Fruit fly (Drosophila melanogaster): ENCODE results near the gene CG32633.

Gene CG32633

dm6 chrX:13568127-13568526, 6.7 kb downstream of the CG32633 start:
- TF ChIP-seq h (GFP tag; optimal IDR thresholded peaks at IDR 0.05) (peak; percentile 32), psq (GFP tag; optimal IDR thresholded peaks at IDR 0.05) (peak; percentile 25), sage (GFP tag; optimal IDR thresholded peaks at IDR 0.05) (no peak), Vsx2 (GFP tag; optimal IDR thresholded peaks at IDR 0.05; ENCODE audit: partially characterized antibody) (no peak), rgr (GFP tag; optimal IDR thresholded peaks at IDR 0.05) (peak; percentile 16), Hnf4 (GFP tag; optimal IDR thresholded peaks at IDR 0.05) (peak; percentile 22), lola (GFP tag; optimal IDR thresholded peaks at IDR 0.05) (no peak), br (GFP tag; optimal IDR thresholded peaks at IDR 0.05) (peak; percentile 41), ey (GFP tag; optimal IDR thresholded peaks at IDR 0.05) (peak; percentile 38), Dif (GFP tag; optimal IDR thresholded peaks at IDR 0.05; ENCODE audit: partially characterized antibody) (no peak), foxo (GFP tag; optimal IDR thresholded peaks at IDR 0.05) (peak in 1 of 2 experiments; percentile 52), fru (GFP tag; optimal IDR thresholded peaks at IDR 0.05) (peak; percentile 57)

DNA sequence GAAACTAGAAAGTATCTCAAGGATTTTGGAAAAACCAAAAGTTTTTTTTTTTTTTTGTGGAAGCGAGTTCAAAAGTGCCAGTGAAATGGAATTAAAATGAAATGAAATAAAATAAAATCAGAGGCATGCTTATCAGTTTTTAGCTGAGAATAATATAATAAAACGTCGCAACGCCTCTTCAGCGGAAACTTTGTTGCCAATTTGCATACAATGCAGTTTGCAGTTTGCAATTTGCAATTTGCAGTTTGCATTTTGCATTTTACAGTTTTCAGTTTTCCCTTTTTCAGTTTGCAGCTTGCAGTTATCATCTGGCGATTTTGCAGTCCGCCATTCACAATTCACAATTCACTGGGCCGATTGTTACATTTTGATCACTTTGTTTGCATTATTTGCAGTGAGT, 7.4 kb downstream of the CG32633 start:
- TF ChIP-seq N (GFP tag; optimal IDR thresholded peaks at IDR 0.05), result no peak
- no peak for TF ChIP-seq dsf (GFP tag; optimal IDR thresholded peaks at IDR 0.05; ENCODE audit: borderline replicate concordance)
- no peak for TF ChIP-seq CrebA (GFP tag; optimal IDR thresholded peaks at IDR 0.05; ENCODE audit: borderline replicate concordance)
- TF ChIP-seq sv (GFP tag; optimal IDR thresholded peaks at IDR 0.05), result no peak
- no peak for TF ChIP-seq Rel (GFP tag; optimal IDR thresholded peaks at IDR 0.05)
- no peak for TF ChIP-seq Rel (tag; optimal IDR thresholded peaks at IDR 0.05)
- no peak for TF ChIP-seq psq (GFP tag; optimal IDR thresholded peaks at IDR 0.05)
- no peak for TF ChIP-seq h (GFP tag; optimal IDR thresholded peaks at IDR 0.05)
- TF ChIP-seq HLH106 (tag; optimal IDR thresholded peaks at IDR 0.05), result no peak
- TF ChIP-seq Jra (GFP tag; optimal IDR thresholded peaks at IDR 0.05), result no peak
- no peak for TF ChIP-seq lola (GFP tag; optimal IDR thresholded peaks at IDR 0.05)
- TF ChIP-seq Hr83 (GFP tag; optimal IDR thresholded peaks at IDR 0.05; ENCODE audit: poor library complexity, severe bottlenecking), result no peak
- no peak for TF ChIP-seq foxo (GFP tag; optimal IDR thresholded peaks at IDR 0.05)
- no peak for TF ChIP-seq tai (GFP tag; optimal IDR thresholded peaks at IDR 0.05)
- no peak for TF ChIP-seq ey (GFP tag; optimal IDR thresholded peaks at IDR 0.05)
- TF ChIP-seq CG32264 (GFP tag; optimal IDR thresholded peaks at IDR 0.05), result no peak
- TF ChIP-seq Abd-B (GFP tag; optimal IDR thresholded peaks at IDR 0.05), result no peak
- TF ChIP-seq jim (GFP tag; optimal IDR thresholded peaks at IDR 0.05), result no peak
- no peak for TF ChIP-seq rgr (GFP tag; optimal IDR thresholded peaks at IDR 0.05)
- no peak for TF ChIP-seq Hr78 (GFP tag; optimal IDR thresholded peaks at IDR 0.05)
- TF ChIP-seq Vsx2 (GFP tag; optimal IDR thresholded peaks at IDR 0.05; ENCODE audit: partially characterized antibody), result no peak

DNA sequence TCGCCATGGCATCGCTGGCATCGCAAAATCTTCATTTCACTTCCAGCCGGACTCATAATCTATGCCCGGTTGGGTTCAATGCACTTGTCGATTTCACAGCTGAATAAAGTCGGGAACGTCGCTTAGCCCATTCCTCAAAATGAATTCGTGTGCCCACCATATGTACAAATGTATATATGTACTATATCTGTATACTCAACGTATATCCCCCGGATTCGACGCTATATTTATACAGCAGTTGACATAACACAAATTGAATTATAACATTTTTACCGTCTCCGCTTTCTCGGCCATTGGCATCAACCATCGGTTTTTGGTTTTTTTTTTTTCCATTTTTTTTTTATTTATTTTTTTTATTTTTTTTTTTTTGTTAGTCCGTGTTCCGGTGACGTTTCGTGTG, 8.8 kb downstream of the CG32633 start:
- TF ChIP-seq CG32264 (GFP tag; optimal IDR thresholded peaks at IDR 0.05) (peak; percentile 34), CrebA (GFP tag; optimal IDR thresholded peaks at IDR 0.05; ENCODE audit: borderline replicate concordance) (peak; percentile 40), foxo (GFP tag; optimal IDR thresholded peaks at IDR 0.05) (peak in 1 of 2 experiments; percentile 48), Sp1 (GFP tag; optimal IDR thresholded peaks at IDR 0.05) (peak; percentile 5), dmrt93B (GFP tag; optimal IDR thresholded peaks at IDR 0.05) (no peak), dsf (GFP tag; optimal IDR thresholded peaks at IDR 0.05; ENCODE audit: borderline replicate concordance) (no peak), GATAd (GFP tag; optimal IDR thresholded peaks at IDR 0.05) (peak; percentile 36), ey (GFP tag; optimal IDR thresholded peaks at IDR 0.05) (peak; percentile 10), Hr78 (GFP tag; optimal IDR thresholded peaks at IDR 0.05) (no peak), Rel (GFP tag; optimal IDR thresholded peaks at IDR 0.05) (no peak), Rel (tag; optimal IDR thresholded peaks at IDR 0.05) (peak; percentile 58), tai (GFP tag; optimal IDR thresholded peaks at IDR 0.05) (peak; percentile 1), rgr (GFP tag; optimal IDR thresholded peaks at IDR 0.05) (peak; percentile 72), lola (GFP tag; optimal IDR thresholded peaks at IDR 0.05) (no peak), sv (GFP tag; optimal IDR thresholded peaks at IDR 0.05) (no peak), woc (GFP tag; optimal IDR thresholded peaks at IDR 0.05) (no peak), h (GFP tag; optimal IDR thresholded peaks at IDR 0.05) (peak; percentile 81), Jra (GFP tag; optimal IDR thresholded peaks at IDR 0.05) (peak; percentile 22), br (GFP tag; optimal IDR thresholded peaks at IDR 0.05) (peak; percentile 47), dl (GFP tag; optimal IDR thresholded peaks at IDR 0.05; ENCODE audit: insufficient read depth in 1 of 2, partially characterized antibody in 2 of 2) (no peak), pan (optimal IDR thresholded peaks at IDR 0.05) (no peak), HLH106 (tag; optimal IDR thresholded peaks at IDR 0.05) (no peak), Abd-B (GFP tag; optimal IDR thresholded peaks at IDR 0.05) (no peak), Mio (GFP tag; optimal IDR thresholded peaks at IDR 0.05) (no peak), Hnf4 (GFP tag; optimal IDR thresholded peaks at IDR 0.05) (peak; percentile 50), Vsx2 (GFP tag; optimal IDR thresholded peaks at IDR 0.05; ENCODE audit: partially characterized antibody) (no peak), Myc (optimal IDR thresholded peaks at IDR 0.05) (no peak), fru (GFP tag; optimal IDR thresholded peaks at IDR 0.05) (peak; percentile 48), sage (GFP tag; optimal IDR thresholded peaks at IDR 0.05) (peak; percentile 59), Dfd (GFP tag; optimal IDR thresholded peaks at IDR 0.05) (no peak), jim (GFP tag; optimal IDR thresholded peaks at IDR 0.05) (no peak), usp (GFP tag; optimal IDR thresholded peaks at IDR 0.05) (no peak), brk (GFP tag; optimal IDR thresholded peaks at IDR 0.05) (peak; percentile 67), OdsH (GFP tag; optimal IDR thresholded peaks at IDR 0.05) (peak; percentile 65), N (GFP tag; optimal IDR thresholded peaks at IDR 0.05) (no peak), Hr83 (GFP tag; optimal IDR thresholded peaks at IDR 0.05; ENCODE audit: poor library complexity, severe bottlenecking) (peak; percentile 67), CG9705 (GFP tag; optimal IDR thresholded peaks at IDR 0.05) (no peak), psq (GFP tag; optimal IDR thresholded peaks at IDR 0.05) (peak; percentile 24), Dif (GFP tag; optimal IDR thresholded peaks at IDR 0.05; ENCODE audit: partially characterized antibody) (no peak)

Data from whole organism, wandering third instar larva.